Fruit fly (Drosophila melanogaster) whole organism, pupa: ENCODE results near the gene Prx2.

Experiments
- CG10348 ChIP-seq: fragments of 200-800 bp; sonication (Bioruptor generic); IDR thresholded peaks from 2 replicates; pipeline ENCODE4 v1.3.6; 2022; ENCODE audit warnings: missing biosample characterization, missing genetic modification characterization
- CG12605 ChIP-seq: fragments of 200-800 bp; sonication (Bioruptor generic); IDR thresholded peaks from 2 replicates; pipeline ENCODE4 v1.3.6; 2022; ENCODE audit warnings: missing biosample characterization, missing genetic modification characterization
- CG13204 ChIP-seq: fragments of 200-800 bp; sonication (Bioruptor generic); optimal IDR thresholded peaks from 2 replicates; lab custom pipeline; 2018; ENCODE audit warnings: missing biosample characterization, mild to moderate bottlenecking, missing genetic modification characterization, moderate library complexity
- CG14655 ChIP-seq: fragments of 200-800 bp; sonication (Bioruptor generic); optimal IDR thresholded peaks from 3 replicates; lab custom pipeline; 2017; ENCODE audit warnings: mild to moderate bottlenecking, missing biosample characterization, missing genetic modification reagents, missing genetic modification characterization
- CG15710 ChIP-seq: fragments of 200-800 bp; sonication (Bioruptor generic); optimal IDR thresholded peaks from 2 replicates; lab custom pipeline; 2018; ENCODE audit warnings: missing biosample characterization, mild to moderate bottlenecking, missing genetic modification characterization, moderate library complexity
- CG17806 ChIP-seq: fragments of 200-800 bp; sonication (Bioruptor generic); optimal IDR thresholded peaks from 2 replicates; lab custom pipeline; 2018; ENCODE audit warnings: missing biosample characterization, mild to moderate bottlenecking, missing genetic modification characterization, moderate library complexity
- CG32121 ChIP-seq: fragments of 200-800 bp; sonication (Bioruptor generic); IDR thresholded peaks from 2 replicates; pipeline ENCODE4 v1.3.6; 2022; ENCODE audit warnings: missing biosample characterization, missing genetic modification characterization
- CG34367 ChIP-seq: fragments of 200-800 bp; sonication (Bioruptor generic); optimal IDR thresholded peaks from 2 replicates; lab custom pipeline; 2018; ENCODE audit warnings: missing biosample characterization, mild to moderate bottlenecking, missing genetic modification characterization
- CG4496 ChIP-seq: fragments of 200-800 bp; sonication (Bioruptor generic); IDR thresholded peaks from 3 replicates; pipeline ENCODE4 v1.3.6; 2022; ENCODE audit warnings: missing biosample characterization, missing genetic modification characterization
- CG8159 ChIP-seq: fragments of 200-800 bp; sonication (Bioruptor generic); optimal IDR thresholded peaks from 3 replicates; lab custom pipeline; 2018; ENCODE audit warnings: missing biosample characterization, mild to moderate bottlenecking, missing genetic modification characterization, moderate library complexity
- CG8301 ChIP-seq: fragments of 200-800 bp; sonication (Bioruptor generic); optimal IDR thresholded peaks from 2 replicates; lab custom pipeline; 2018; ENCODE audit warnings: missing biosample characterization, mild to moderate bottlenecking, missing genetic modification characterization
- CG9948 ChIP-seq: fragments of 200-800 bp; sonication (Bioruptor generic); optimal IDR thresholded peaks from 2 replicates; lab custom pipeline; 2018; ENCODE audit warnings: missing biosample characterization, mild to moderate bottlenecking, missing genetic modification characterization, moderate library complexity
- D1 ChIP-seq: fragments of 200-800 bp; sonication (Bioruptor generic); optimal IDR thresholded peaks from 2 replicates; lab custom pipeline; 2018; ENCODE audit warnings: missing biosample characterization, mild to moderate bottlenecking, missing genetic modification characterization, moderate library complexity
- EcR ChIP-seq: fragments of 200-800 bp; sonication (Bioruptor generic); optimal IDR thresholded peaks from 3 replicates; lab custom pipeline; 2019; ENCODE audit warnings: missing biosample characterization, missing genetic modification characterization, mild to moderate bottlenecking, moderate library complexity, missing genetic modification reagents
- Ets98B ChIP-seq: fragments of 200-800 bp; sonication (Bioruptor generic); IDR thresholded peaks from 2 replicates; pipeline ENCODE4 v1.3.6; 2022; ENCODE audit warnings: missing biosample characterization, missing genetic modification characterization
- Pif1A ChIP-seq: fragments of 200-800 bp; sonication (Bioruptor generic); optimal IDR thresholded peaks from 3 replicates; lab custom pipeline; 2016; ENCODE audit warnings: missing biosample characterization, missing genetic modification characterization
- Pif1B ChIP-seq: fragments of 200-800 bp; sonication (Bioruptor generic); optimal IDR thresholded peaks from 3 replicates; lab custom pipeline; 2016; ENCODE audit warnings: missing biosample characterization, missing genetic modification characterization
- Snoo ChIP-seq: fragments of 200-800 bp; sonication (Bioruptor generic); optimal IDR thresholded peaks from 3 replicates; lab custom pipeline; 2017; ENCODE audit warnings: missing biosample characterization, mild to moderate bottlenecking, missing genetic modification characterization, inconsistent platforms
- fd96Ca ChIP-seq: fragments of 200-800 bp; sonication (Bioruptor generic); IDR thresholded peaks from 3 replicates; pipeline ENCODE4 v1.3.6; 2022; ENCODE audit warnings: missing biosample characterization, missing genetic modification characterization
- gl ChIP-seq: fragments of 200-800 bp; sonication (Bioruptor generic); optimal IDR thresholded peaks from 2 replicates; lab custom pipeline; 2018; ENCODE audit warnings: missing biosample characterization, mild to moderate bottlenecking, missing genetic modification characterization
- rn ChIP-seq: fragments of 200-800 bp; sonication (Bioruptor generic); IDR thresholded peaks from 2 replicates; pipeline ENCODE4 v1.3.6; 2022; ENCODE audit warnings: missing biosample characterization, missing genetic modification characterization

Prx2 gene

DNA sequence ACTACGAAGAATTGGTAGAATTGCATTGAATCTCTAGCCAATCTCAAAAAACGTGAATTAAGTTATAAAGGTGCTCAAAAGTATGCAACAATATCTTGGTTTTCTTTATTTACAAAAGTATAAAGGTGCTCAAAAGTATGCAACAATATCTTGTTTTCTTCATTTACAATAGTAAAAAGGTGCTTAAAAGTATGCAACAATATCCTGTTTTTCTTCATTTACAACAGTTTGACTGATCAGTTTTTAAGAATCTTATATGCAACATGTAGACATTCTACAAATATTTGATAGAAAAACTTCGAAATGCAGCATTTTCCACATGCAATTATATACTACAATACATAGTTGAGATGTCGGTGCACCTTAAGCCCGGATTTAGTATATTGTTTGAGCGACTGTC lies 17.4 kb downstream of the Prx2 start:
- TF ChIP-seq CG13204 (GFP tag; lab: Kevin White, UChicago) (no peak), rn (no peak), CG4496 (GFP tag; lab: Robert Waterston, UW) (no peak), CG9948 (tag; lab: Kevin White, UChicago) (no peak), CG8301 (tag; lab: Kevin White, UChicago) (no peak), CG15710 (tag; lab: Kevin White, UChicago) (no peak), CG10348 (GFP tag; lab: Robert Waterston, UW) (no peak), gl (tag; lab: Kevin White, UChicago) (no peak), Ets98B (GFP tag; lab: Robert Waterston, UW) (no peak), CG8159 (tag; lab: Kevin White, UChicago) (no peak), CG12605 (GFP tag; lab: Robert Waterston, UW) (no peak), CG32121 (GFP tag; lab: Robert Waterston, UW) (no peak), EcR (GFP tag; lab: Kevin White, UChicago) (no peak), D1 (tag; lab: Kevin White, UChicago) (no peak), CG14655 (no peak)

DNA sequence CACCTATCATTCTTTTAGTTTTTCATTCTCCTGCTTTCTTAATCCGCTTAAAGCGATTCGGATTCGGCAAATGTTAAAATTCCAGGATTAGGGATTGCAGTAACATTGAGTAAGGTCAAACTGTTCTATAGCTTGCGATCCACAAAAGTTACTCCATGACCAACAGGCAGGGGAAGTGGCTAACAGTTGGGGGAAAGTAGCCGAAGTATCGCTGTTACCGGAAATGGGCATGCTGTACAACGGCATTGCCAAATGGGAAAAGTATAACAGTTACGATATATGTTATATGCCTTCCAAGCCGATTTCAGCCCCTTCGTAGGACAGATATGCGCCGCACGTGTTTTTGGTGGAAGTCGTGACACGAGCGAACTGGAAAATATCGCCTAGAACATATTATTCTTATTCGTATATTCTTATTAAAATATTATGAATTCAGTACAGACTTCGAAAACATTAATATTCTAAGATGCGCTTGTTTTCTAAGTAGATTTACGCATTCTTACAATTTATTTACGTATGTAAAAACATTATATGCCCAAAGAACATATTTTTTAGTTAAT lies 28.7 kb downstream of the Prx2 start:
- 0 out of 3 replicates have a peak, but pooled peaks have one; percentile 45 for TF ChIP-seq CG4496 (GFP tag; lab: Robert Waterston, UW)
- TF ChIP-seq Snoo (tag; lab: Kevin White, UChicago): no peak

DNA sequence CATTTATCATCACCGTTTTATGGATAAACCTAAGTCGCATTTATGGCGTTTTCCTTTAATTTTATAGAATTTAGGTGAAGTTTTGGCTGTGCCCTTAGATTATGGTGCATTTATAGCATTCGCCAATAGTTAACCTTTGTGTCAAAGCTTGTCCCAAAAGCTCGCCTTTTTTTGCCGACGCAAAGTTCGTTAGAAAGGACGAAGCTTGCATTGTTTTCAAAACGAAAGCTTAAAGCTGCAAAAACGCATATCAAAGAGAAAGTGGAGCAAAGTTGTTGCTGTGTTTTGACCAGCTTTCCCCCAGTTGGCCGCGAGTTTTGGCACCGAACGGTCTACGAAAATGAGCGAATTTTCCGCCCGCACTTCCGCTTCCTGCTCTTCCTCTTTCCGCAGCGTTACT lies 29.3 kb downstream of the Prx2 start, which contains the start of gene Syt12:
TSS of gene Syt12 (plus strand) at position 301 of the 400 bp plus-strand sequence.
- TF ChIP-seq Snoo (tag; lab: Kevin White, UChicago) (no peak), CG14655 (no peak), D1 (tag; lab: Kevin White, UChicago) (no peak), CG17806 (no peak), CG8159 (tag; lab: Kevin White, UChicago) (no peak), Pif1A (GFP tag; lab: Kevin White, UChicago) (no peak), CG4496 (GFP tag; lab: Robert Waterston, UW) (no peak; the same call in 2 of the 3 replicates), Ets98B (GFP tag; lab: Robert Waterston, UW) (no peak), CG15710 (tag; lab: Kevin White, UChicago) (no peak), CG12605 (GFP tag; lab: Robert Waterston, UW) (no peak), CG32121 (GFP tag; lab: Robert Waterston, UW) (no peak), gl (tag; lab: Kevin White, UChicago) (no peak), Pif1B (GFP tag; lab: Kevin White, UChicago) (no peak), fd96Ca (no peak), CG34367 (tag; lab: Kevin White, UChicago) (no peak), CG10348 (GFP tag; lab: Robert Waterston, UW) (no peak), rn (no peak), CG9948 (tag; lab: Kevin White, UChicago) (no peak), EcR (GFP tag; lab: Kevin White, UChicago) (no peak), CG8301 (tag; lab: Kevin White, UChicago) (no peak)
- TF ChIP-seq, all 21 proteins: peak for 0

dm6 chrX:13368149-13368548 lies 38.5 kb downstream of the Prx2 start, which contains the start of gene dmrt11E:
Gene dmrt11E, plus strand, starts transcription at chrX:13368191.
- TF ChIP-seq CG10348 (GFP tag; lab: Robert Waterston, UW) (no peak), fd96Ca (no peak), EcR (GFP tag; lab: Kevin White, UChicago) (no peak), Pif1B (GFP tag; lab: Kevin White, UChicago) (no peak), CG8159 (tag; lab: Kevin White, UChicago) (peak; percentile 60), Ets98B (GFP tag; lab: Robert Waterston, UW) (peak; percentile 34; the same call in 1 of the 2 replicates), Snoo (tag; lab: Kevin White, UChicago) (no peak), CG14655 (peak; percentile 58), CG32121 (GFP tag; lab: Robert Waterston, UW) (peak; percentile 27; the same call in 1 of the 2 replicates), gl (tag; lab: Kevin White, UChicago) (peak; percentile 16), CG17806 (peak; percentile 56), CG34367 (tag; lab: Kevin White, UChicago) (peak; percentile 42), CG15710 (tag; lab: Kevin White, UChicago) (peak; percentile 59), rn (no peak), CG9948 (tag; lab: Kevin White, UChicago) (peak; percentile 46), D1 (tag; lab: Kevin White, UChicago) (no peak), CG8301 (tag; lab: Kevin White, UChicago) (peak; percentile 40), Pif1A (GFP tag; lab: Kevin White, UChicago) (no peak), CG12605 (GFP tag; lab: Robert Waterston, UW) (no peak), CG4496 (GFP tag; lab: Robert Waterston, UW) (peak; percentile 64; the same call in 2 of the 3 replicates), CG13204 (GFP tag; lab: Kevin White, UChicago) (no peak)
- TF ChIP-seq, all 21 proteins: peak for 11

DNA sequence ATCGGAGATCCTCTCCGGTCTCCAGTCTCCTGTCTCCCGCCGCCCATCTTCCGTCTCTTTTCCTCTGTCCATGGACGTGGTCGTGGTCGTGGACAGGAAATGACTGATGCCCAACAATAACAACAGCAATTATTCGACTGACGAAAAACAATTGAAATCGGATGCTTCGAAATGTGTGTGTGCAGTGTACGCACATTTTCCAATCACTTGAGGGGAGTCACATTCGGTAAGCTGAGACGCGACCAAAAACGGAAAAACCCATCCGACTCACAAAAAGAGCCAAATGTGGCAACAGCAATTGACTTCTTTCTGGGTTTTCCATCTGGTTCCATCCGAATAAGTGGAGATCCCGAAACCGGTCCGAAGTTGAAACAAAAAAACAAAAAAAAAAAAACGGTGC lies 39.8 kb downstream of the Prx2 start:
- TF ChIP-seq EcR (GFP tag; lab: Kevin White, UChicago) (no peak), CG15710 (tag; lab: Kevin White, UChicago) (no peak), CG12605 (GFP tag; lab: Robert Waterston, UW) (no peak), CG14655 (no peak), CG13204 (GFP tag; lab: Kevin White, UChicago) (no peak), CG9948 (tag; lab: Kevin White, UChicago) (no peak), Ets98B (GFP tag; lab: Robert Waterston, UW) (no peak), CG17806 (no peak), CG32121 (GFP tag; lab: Robert Waterston, UW) (no peak), CG8301 (tag; lab: Kevin White, UChicago) (no peak), Pif1A (GFP tag; lab: Kevin White, UChicago) (no peak), CG8159 (tag; lab: Kevin White, UChicago) (no peak), rn (no peak), gl (tag; lab: Kevin White, UChicago) (no peak), CG34367 (tag; lab: Kevin White, UChicago) (no peak), CG4496 (GFP tag; lab: Robert Waterston, UW) (no peak), Pif1B (GFP tag; lab: Kevin White, UChicago) (no peak)
